Fruit fly (Drosophila melanogaster) whole organism, pupa: ENCODE results near the gene Glut4EF.

Experiments
- CG10348 ChIP-seq: fragments of 200-800 bp; sonication (Bioruptor generic); IDR thresholded peaks from 2 replicates; pipeline ENCODE4 v1.3.6; 2022; ENCODE audit warnings: missing biosample characterization, missing genetic modification characterization
- CG12605 ChIP-seq: fragments of 200-800 bp; sonication (Bioruptor generic); IDR thresholded peaks from 2 replicates; pipeline ENCODE4 v1.3.6; 2022; ENCODE audit warnings: missing biosample characterization, missing genetic modification characterization
- CG13204 ChIP-seq: fragments of 200-800 bp; sonication (Bioruptor generic); optimal IDR thresholded peaks from 2 replicates; lab custom pipeline; 2018; ENCODE audit warnings: missing biosample characterization, mild to moderate bottlenecking, missing genetic modification characterization, moderate library complexity
- CG14655 ChIP-seq: fragments of 200-800 bp; sonication (Bioruptor generic); optimal IDR thresholded peaks from 3 replicates; lab custom pipeline; 2017; ENCODE audit warnings: mild to moderate bottlenecking, missing biosample characterization, missing genetic modification reagents, missing genetic modification characterization
- CG15710 ChIP-seq: fragments of 200-800 bp; sonication (Bioruptor generic); optimal IDR thresholded peaks from 2 replicates; lab custom pipeline; 2018; ENCODE audit warnings: missing biosample characterization, mild to moderate bottlenecking, missing genetic modification characterization, moderate library complexity
- CG17806 ChIP-seq: fragments of 200-800 bp; sonication (Bioruptor generic); optimal IDR thresholded peaks from 2 replicates; lab custom pipeline; 2018; ENCODE audit warnings: missing biosample characterization, mild to moderate bottlenecking, missing genetic modification characterization, moderate library complexity
- CG32121 ChIP-seq: fragments of 200-800 bp; sonication (Bioruptor generic); IDR thresholded peaks from 2 replicates; pipeline ENCODE4 v1.3.6; 2022; ENCODE audit warnings: missing biosample characterization, missing genetic modification characterization
- CG34367 ChIP-seq: fragments of 200-800 bp; sonication (Bioruptor generic); optimal IDR thresholded peaks from 2 replicates; lab custom pipeline; 2018; ENCODE audit warnings: missing biosample characterization, mild to moderate bottlenecking, missing genetic modification characterization
- CG4496 ChIP-seq: fragments of 200-800 bp; sonication (Bioruptor generic); IDR thresholded peaks from 3 replicates; pipeline ENCODE4 v1.3.6; 2022; ENCODE audit warnings: missing biosample characterization, missing genetic modification characterization
- CG8159 ChIP-seq: fragments of 200-800 bp; sonication (Bioruptor generic); optimal IDR thresholded peaks from 3 replicates; lab custom pipeline; 2018; ENCODE audit warnings: missing biosample characterization, mild to moderate bottlenecking, missing genetic modification characterization, moderate library complexity
- CG8301 ChIP-seq: fragments of 200-800 bp; sonication (Bioruptor generic); optimal IDR thresholded peaks from 2 replicates; lab custom pipeline; 2018; ENCODE audit warnings: missing biosample characterization, mild to moderate bottlenecking, missing genetic modification characterization
- CG9948 ChIP-seq: fragments of 200-800 bp; sonication (Bioruptor generic); optimal IDR thresholded peaks from 2 replicates; lab custom pipeline; 2018; ENCODE audit warnings: missing biosample characterization, mild to moderate bottlenecking, missing genetic modification characterization, moderate library complexity
- D1 ChIP-seq: fragments of 200-800 bp; sonication (Bioruptor generic); optimal IDR thresholded peaks from 2 replicates; lab custom pipeline; 2018; ENCODE audit warnings: missing biosample characterization, mild to moderate bottlenecking, missing genetic modification characterization, moderate library complexity
- EcR ChIP-seq: fragments of 200-800 bp; sonication (Bioruptor generic); optimal IDR thresholded peaks from 3 replicates; lab custom pipeline; 2019; ENCODE audit warnings: missing biosample characterization, missing genetic modification characterization, mild to moderate bottlenecking, moderate library complexity, missing genetic modification reagents
- Ets98B ChIP-seq: fragments of 200-800 bp; sonication (Bioruptor generic); IDR thresholded peaks from 2 replicates; pipeline ENCODE4 v1.3.6; 2022; ENCODE audit warnings: missing biosample characterization, missing genetic modification characterization
- Pif1A ChIP-seq: fragments of 200-800 bp; sonication (Bioruptor generic); optimal IDR thresholded peaks from 3 replicates; lab custom pipeline; 2016; ENCODE audit warnings: missing biosample characterization, missing genetic modification characterization
- Pif1B ChIP-seq: fragments of 200-800 bp; sonication (Bioruptor generic); optimal IDR thresholded peaks from 3 replicates; lab custom pipeline; 2016; ENCODE audit warnings: missing biosample characterization, missing genetic modification characterization
- Snoo ChIP-seq: fragments of 200-800 bp; sonication (Bioruptor generic); optimal IDR thresholded peaks from 3 replicates; lab custom pipeline; 2017; ENCODE audit warnings: missing biosample characterization, mild to moderate bottlenecking, missing genetic modification characterization, inconsistent platforms
- fd96Ca ChIP-seq: fragments of 200-800 bp; sonication (Bioruptor generic); IDR thresholded peaks from 3 replicates; pipeline ENCODE4 v1.3.6; 2022; ENCODE audit warnings: missing biosample characterization, missing genetic modification characterization
- gl ChIP-seq: fragments of 200-800 bp; sonication (Bioruptor generic); optimal IDR thresholded peaks from 2 replicates; lab custom pipeline; 2018; ENCODE audit warnings: missing biosample characterization, mild to moderate bottlenecking, missing genetic modification characterization
- rn ChIP-seq: fragments of 200-800 bp; sonication (Bioruptor generic); IDR thresholded peaks from 2 replicates; pipeline ENCODE4 v1.3.6; 2022; ENCODE audit warnings: missing biosample characterization, missing genetic modification characterization

The Glut4EF gene

dm6 chr3R:10040505-10040904, 166.0 kb downstream of the Glut4EF start:
- peak; percentile 95 for TF ChIP-seq EcR (GFP tag; lab: Kevin White, UChicago)
- no peak for TF ChIP-seq CG8301 (tag; lab: Kevin White, UChicago)

DNA sequence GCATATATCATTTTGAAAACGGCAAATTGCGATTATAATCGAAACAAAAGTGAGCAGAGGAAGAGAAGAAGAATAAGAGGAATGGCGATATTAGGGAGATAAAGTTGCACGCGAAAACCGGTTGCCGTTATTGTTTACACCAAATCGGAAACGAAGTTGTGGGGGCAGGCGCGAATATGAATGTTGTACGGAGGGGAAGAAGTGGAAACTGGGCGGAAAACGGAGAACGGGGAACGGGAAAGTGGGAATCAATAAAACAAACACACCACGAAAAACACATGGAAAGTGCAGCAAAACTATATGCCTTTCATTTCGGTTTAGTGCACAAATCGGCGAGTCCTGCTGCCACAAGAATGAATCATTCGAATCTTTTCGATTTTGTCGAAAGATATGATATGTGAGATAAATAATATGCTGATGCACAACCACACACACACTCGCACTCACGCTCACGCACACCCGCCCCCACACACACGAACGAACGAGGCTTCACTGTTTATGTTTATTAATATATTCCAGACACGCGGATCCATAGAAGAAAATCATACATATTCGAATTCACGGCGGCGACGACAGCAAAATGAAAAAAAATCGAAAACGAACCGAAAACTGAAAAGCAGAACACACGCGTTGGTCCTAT, 167.7 kb downstream of the Glut4EF start:
- TF ChIP-seq Pif1B (GFP tag; lab: Kevin White, UChicago): no peak
- no peak for TF ChIP-seq EcR (GFP tag; lab: Kevin White, UChicago)
- TF ChIP-seq D1 (tag; lab: Kevin White, UChicago): no peak
- no peak for TF ChIP-seq CG34367 (tag; lab: Kevin White, UChicago)
- no peak for TF ChIP-seq Pif1A
- no peak for TF ChIP-seq CG8159 (tag; lab: Kevin White, UChicago)
- TF ChIP-seq CG13204: no peak
- TF ChIP-seq rn (GFP tag; lab: Robert Waterston, UW): no peak

dm6 chr3R:10042664-10043372, 168.3 kb downstream of the Glut4EF start, which contains the start of the genes Mical and CG3909:
TSS of gene Mical (minus strand) at chr3R:10042895.
TSS of gene CG3909 (plus strand) at chr3R:10043270.
- TF ChIP-seq CG12605 (GFP tag; lab: Robert Waterston, UW): peak; percentile 86
- peak; percentile 78 for TF ChIP-seq CG9948 (tag; lab: Kevin White, UChicago)
- peak; percentile 83 for TF ChIP-seq CG8159 (tag; lab: Kevin White, UChicago)
- TF ChIP-seq Ets98B (GFP tag; lab: Robert Waterston, UW): peak; percentile 83
- peak; percentile 67 for TF ChIP-seq CG34367 (tag; lab: Kevin White, UChicago)
- peak; percentile 84 for TF ChIP-seq CG32121
- peak; percentile 68 for TF ChIP-seq Snoo (tag; lab: Kevin White, UChicago)
- TF ChIP-seq fd96Ca (GFP tag; lab: Robert Waterston, UW): no peak
- peak; percentile 77 for TF ChIP-seq CG15710 (tag; lab: Kevin White, UChicago)
- TF ChIP-seq Pif1B (GFP tag; lab: Kevin White, UChicago): peak; percentile 55
- TF ChIP-seq CG14655 (GFP tag; lab: Kevin White, UChicago): no peak
- no peak for TF ChIP-seq CG13204
- peak; percentile 76 for TF ChIP-seq CG17806 (tag; lab: Kevin White, UChicago)
- TF ChIP-seq CG8301 (tag; lab: Kevin White, UChicago): peak; percentile 61
- no peak for TF ChIP-seq gl (tag; lab: Kevin White, UChicago)
- TF ChIP-seq CG4496 (GFP tag; lab: Robert Waterston, UW): peak; percentile 89
- no peak for TF ChIP-seq Pif1A
- peak; percentile 77 for TF ChIP-seq D1 (tag; lab: Kevin White, UChicago)
- no peak for TF ChIP-seq CG10348 (GFP tag; lab: Robert Waterston, UW)
- peak; percentile 4 for TF ChIP-seq EcR (GFP tag; lab: Kevin White, UChicago)
- peak; percentile 76 for TF ChIP-seq rn (GFP tag; lab: Robert Waterston, UW)
